Fruit fly (Drosophila melanogaster) whole organism, prepupa: Measurements from ENCODE around the gene CG10337.

Experiments used
- CG31627 ChIP-seq: fragments of 200-800 bp; sonication (Bioruptor generic); optimal IDR thresholded peaks from 3 replicates; lab custom pipeline; 2016; ENCODE audit warnings: missing biosample characterization, missing genetic modification characterization
- CG4318 ChIP-seq: fragments of 200-800 bp; sonication (Bioruptor generic); optimal IDR thresholded peaks from 3 replicates; lab custom pipeline; 2017; ENCODE audit warnings: missing biosample characterization, mild to moderate bottlenecking, missing genetic modification characterization
- CG6792 ChIP-seq: fragments of 200-800 bp; sonication (Bioruptor generic); optimal IDR thresholded peaks from 3 replicates; lab custom pipeline; 2016; ENCODE audit warnings: missing biosample characterization, missing genetic modification characterization
- CG8632 ChIP-seq: fragments of 200-800 bp; sonication (Bioruptor generic); optimal IDR thresholded peaks from 3 replicates; lab custom pipeline; 2016; ENCODE audit warnings: missing biosample characterization, missing genetic modification characterization

DNA sequence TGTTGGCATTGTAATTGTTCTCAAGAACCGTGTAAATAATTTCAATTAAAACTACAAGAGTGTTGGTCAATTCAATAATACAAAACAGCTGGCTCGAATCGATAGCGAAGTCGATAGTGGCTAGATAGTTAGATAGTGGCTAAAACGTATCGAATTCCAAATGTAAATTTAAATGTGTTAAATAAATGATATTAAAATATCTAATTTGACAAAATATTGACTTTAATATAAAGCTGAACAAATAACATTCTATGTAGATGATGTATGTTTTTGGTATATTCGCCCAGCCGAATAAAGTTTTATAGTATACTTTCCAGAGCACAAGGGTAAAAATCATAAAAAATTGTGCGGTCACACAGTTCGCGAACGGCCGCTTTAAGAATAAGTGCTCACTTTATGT is 20.4 kb downstream of the CG10337 start, which contains the start of the genes Dpm1 and CG10137:
- TF ChIP-seq CG31627 (GFP tag; lab: Kevin White, UChicago) (no peak), CG6792 (GFP tag; lab: Kevin White, UChicago) (no peak), CG8632 (GFP tag; lab: Kevin White, UChicago) (no peak), CG4318 (GFP tag; lab: Kevin White, UChicago) (no peak)
